Worm (Caenorhabditis elegans) whole organism, early embryonic: Measurements from ENCODE around the gene R02D5.7.

Experiments used
- F13C5.2 ChIP-seq: sonication (generic microtip); optimal IDR thresholded peaks from 2 replicates; lab custom pipeline; 2017; ENCODE audit warnings: mild to moderate bottlenecking, missing genetic modification characterization, inconsistent platforms, missing compliant biosample characterization
- ama-1 ChIP-seq: fragments of 150-350 bp; optimal IDR thresholded peaks from 2 replicates; lab custom pipeline; 2014
- ceh-13 ChIP-seq: fragments of 200-800 bp; sonication (Bioruptor generic); optimal IDR thresholded peaks from 2 replicates; lab custom pipeline; 2018; ENCODE audit warnings: mild to moderate bottlenecking, missing genetic modification characterization, missing compliant biosample characterization
- ceh-36 ChIP-seq: sonication (generic microtip); optimal IDR thresholded peaks from 2 replicates; lab custom pipeline; 2016; ENCODE audit warnings: missing genetic modification characterization, inconsistent platforms, missing compliant biosample characterization
- hmbx-1 ChIP-seq: sonication (generic microtip); optimal IDR thresholded peaks from 2 replicates; lab custom pipeline; 2016; ENCODE audit warnings: mild to moderate bottlenecking, missing genetic modification characterization, missing compliant biosample characterization
- tbx-11 ChIP-seq: fragments of 200-800 bp; sonication (Bioruptor generic); IDR thresholded peaks from 2 replicates; pipeline ENCODE4 v1.3.6; 2022; ENCODE audit warnings: missing genetic modification characterization, missing compliant biosample characterization
- tbx-37 ChIP-seq: fragments of 200-800 bp; sonication (Bioruptor generic); conservative IDR thresholded peaks from 2 replicates; pipeline ENCODE4 v1.3.6; 2022; ENCODE audit warnings: missing genetic modification reagents, missing genetic modification characterization, missing compliant biosample characterization
- tra-4 ChIP-seq: sonication (generic microtip); optimal IDR thresholded peaks from 2 replicates; lab custom pipeline; 2017; ENCODE audit warnings: missing genetic modification characterization, missing compliant biosample characterization

DNA sequence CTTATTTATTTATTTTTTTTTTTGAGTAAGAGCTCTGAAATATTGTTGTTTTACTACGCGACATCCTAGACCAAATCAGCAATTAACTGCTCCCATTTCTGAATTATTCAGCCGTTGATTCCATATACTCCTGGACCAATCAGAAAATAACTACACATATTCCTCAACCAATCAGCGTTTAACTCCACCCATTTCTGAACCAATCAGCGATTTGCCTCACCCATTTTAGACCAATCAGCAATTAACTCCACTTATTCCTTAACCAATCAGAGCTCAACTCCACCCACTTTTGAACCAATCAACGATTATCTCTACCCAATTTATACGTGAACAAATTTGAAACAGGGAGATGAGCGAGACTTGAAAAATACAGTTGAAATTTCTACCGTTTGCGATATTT lies 12.4 kb upstream of the R02D5.7 start:
- no peak for TF ChIP-seq ama-1
- no peak for TF ChIP-seq F13C5.2 (tag; lab: Kevin White, UChicago)
- TF ChIP-seq ceh-13 (GFP tag; lab: Kevin White, UChicago) = no peak
- no peak for TF ChIP-seq hmbx-1 (tag; lab: Kevin White, UChicago)
- no peak for TF ChIP-seq ceh-36
- no peak for TF ChIP-seq tbx-37 (GFP tag; lab: Robert Waterston, UW)
- no peak for TF ChIP-seq tbx-11 (GFP tag; lab: Robert Waterston, UW)
- TF ChIP-seq tra-4 (tag; lab: Kevin White, UChicago) = no peak
